Fruit fly (Drosophila melanogaster) whole organism: Measurements from ENCODE around the gene Ufsp2.

Source experiments
- CG8478 ChIP-seq: fragments of >200 bp; optimal IDR thresholded peaks from 2 replicates; lab custom pipeline; 2018; ENCODE audit warnings: inconsistent platforms
- Dll ChIP-seq: fragments of >200 bp; optimal IDR thresholded peaks from 2 replicates; lab custom pipeline; 2017
- EcR ChIP-seq, 2 experiments: fragments of >200 bp; optimal IDR thresholded peaks; 2 replicates each; lab custom pipeline; 2017; ENCODE audit warnings: missing biosample characterization in 2 of 2, missing genetic modification characterization in 2 of 2, missing genetic modification reagents in 2 of 2
- pan ChIP-seq: fragments of >200 bp; optimal IDR thresholded peaks from 2 replicates; lab custom pipeline; 2017
- psq ChIP-seq: fragments of >200 bp; optimal IDR thresholded peaks from 2 replicates; lab custom pipeline; 2017
- usp ChIP-seq: fragments of >200 bp; optimal IDR thresholded peaks from 2 replicates; lab custom pipeline; 2017; ENCODE audit warnings: missing biosample characterization, missing genetic modification characterization, mixed read lengths

DNA sequence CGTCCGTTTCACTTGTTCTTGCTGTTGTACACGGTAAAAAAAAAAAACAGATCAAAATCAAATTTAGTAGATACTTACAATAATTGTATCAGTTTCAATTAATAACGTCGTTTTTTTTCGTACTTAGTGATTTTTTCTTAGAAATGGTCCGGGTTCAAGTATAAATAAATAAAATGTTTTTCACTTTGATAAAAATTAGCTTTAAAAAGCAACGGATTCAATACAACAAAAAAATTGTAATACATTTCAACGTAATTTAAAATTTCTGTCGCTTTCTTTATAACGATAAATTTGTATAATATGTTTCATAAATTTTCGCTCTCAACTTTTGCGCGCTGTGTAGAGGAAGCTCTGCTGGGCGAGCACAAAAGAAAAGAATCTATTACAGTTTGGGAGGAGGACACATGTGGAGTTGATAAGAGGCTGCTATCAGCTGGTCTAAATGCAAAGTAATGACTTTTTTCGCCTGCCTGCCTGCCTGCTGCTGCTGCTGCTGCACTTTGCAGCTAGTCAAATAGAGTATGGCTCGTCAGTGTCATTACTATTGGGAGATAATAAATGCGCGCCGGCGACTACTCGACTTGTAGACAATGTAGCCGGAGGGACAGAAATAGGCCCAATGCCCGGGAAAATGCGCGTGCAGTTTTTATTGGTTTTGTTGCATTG is 38.3 kb upstream of the Ufsp2 start:
- TF ChIP-seq pan (lab: Kevin White, UChicago) (no peak), psq (lab: Kevin White, UChicago) (no peak), EcR (GFP tag; optimal IDR thresholded peaks at IDR 0.05; lab: Kevin White, UChicago) (peak in 1 of 2 experiments; percentile 19), usp (no peak), Dll (lab: Kevin White, UChicago) (no peak), CG8478 (no peak)
